Fruit fly (Drosophila melanogaster) S2 (cell line): Measurements from ENCODE around the gene Cpr100A.

Experiments
- CG8478 ChIP-seq: fragments of >200 bp; optimal IDR thresholded peaks from 2 replicates; lab custom pipeline; 2018
- CTCF ChIP-seq, 2 experiments: fragments of >200 bp; optimal IDR thresholded peaks; 2 replicates each; lab custom pipeline; 2018

Gene Cpr100A

DNA sequence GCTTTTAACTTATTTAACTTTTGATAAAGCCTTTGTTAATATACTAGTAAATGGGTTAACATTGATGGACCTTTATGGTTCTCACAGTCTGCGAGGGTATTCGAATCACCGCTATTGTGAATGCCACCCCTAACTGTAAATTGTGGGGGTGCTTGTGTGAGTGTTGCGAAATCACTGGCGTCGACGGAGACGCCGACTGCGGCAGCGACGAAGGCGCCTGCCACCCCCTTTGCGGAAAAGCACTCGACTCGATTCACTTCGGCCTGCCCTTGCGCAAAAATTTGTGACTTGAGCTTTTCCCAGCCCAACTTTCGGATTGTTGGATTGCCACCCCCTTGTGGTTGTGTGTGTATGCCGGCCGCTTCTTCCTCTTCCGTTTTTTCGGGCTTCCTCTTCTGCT, 12.7 kb downstream of the Cpr100A start:
- no peak for TF ChIP-seq CG8478 (lab: Kevin White, UChicago)
- TF ChIP-seq CTCF (optimal IDR thresholded peaks at IDR 0.05; lab: Kevin White, UChicago): no peak

DNA sequence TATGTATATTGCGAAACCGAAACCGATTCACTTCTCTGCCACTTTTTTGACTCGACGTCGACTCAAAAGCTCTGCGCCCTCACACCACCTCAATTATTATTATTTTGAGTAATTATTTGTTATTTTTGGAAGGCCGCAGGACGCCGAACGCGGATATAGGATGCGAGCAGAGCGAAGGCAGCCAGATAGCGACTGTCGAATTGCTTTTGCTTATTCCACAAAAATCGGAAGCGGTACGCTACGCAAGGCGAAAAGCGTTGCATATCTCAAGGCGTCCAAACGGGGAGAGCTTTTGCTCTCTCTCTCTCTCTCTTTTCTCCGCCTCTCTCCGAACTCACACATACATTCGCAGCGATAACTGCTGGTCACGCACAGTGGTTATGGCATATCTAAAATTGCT, 13.6 kb downstream of the Cpr100A start, which contains the start of gene CG12071:
TSS of gene CG12071 (minus strand) at position 134 of the 400 bp plus-strand sequence.
- TF ChIP-seq CG8478 (lab: Kevin White, UChicago) (no peak), CTCF (optimal IDR thresholded peaks at IDR 0.05; lab: Kevin White, UChicago) (no peak)

DNA sequence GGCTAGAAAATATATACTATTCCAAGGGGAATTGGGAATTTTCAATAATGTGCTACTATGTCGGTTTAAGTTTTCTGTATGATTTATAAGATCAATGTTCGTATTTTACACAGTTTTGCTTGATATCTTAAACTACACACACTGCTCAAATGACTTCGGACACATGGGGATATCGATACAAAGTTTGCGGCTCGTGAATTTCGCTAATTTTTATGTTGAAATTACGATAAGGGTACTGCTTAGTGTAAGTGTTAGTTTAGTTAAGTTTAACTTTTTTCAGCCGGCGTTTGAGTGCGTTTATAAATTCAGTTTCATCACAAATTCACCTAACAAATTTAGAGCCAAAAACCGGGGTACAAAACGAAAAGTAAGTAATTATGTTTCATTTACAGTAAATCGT, 16.1 kb downstream of the Cpr100A start, which contains the start of gene CG15547:
TSS of gene CG15547 (minus strand) at position 101 of the 400 bp plus-strand sequence.
- no peak for TF ChIP-seq CG8478 (lab: Kevin White, UChicago)
- TF ChIP-seq CTCF (optimal IDR thresholded peaks at IDR 0.05; lab: Kevin White, UChicago): no peak

DNA sequence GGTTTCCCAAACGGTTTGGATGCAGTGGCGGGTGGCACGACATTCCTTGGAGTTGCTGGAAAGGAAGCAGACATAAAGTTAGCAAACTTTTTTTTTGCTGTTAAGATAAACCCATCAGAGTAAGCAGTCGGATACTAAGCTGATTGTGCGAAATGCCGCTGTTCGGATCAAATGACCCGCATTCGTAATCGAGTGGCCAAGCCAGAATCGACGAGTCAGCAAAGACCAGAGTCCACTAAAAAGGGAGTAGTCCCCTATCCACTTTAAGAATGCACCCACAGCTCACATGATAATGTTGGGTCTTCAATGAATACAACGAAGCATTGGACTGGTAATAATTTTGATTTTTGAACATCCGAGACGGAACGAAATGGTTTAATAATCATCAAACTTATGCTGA, 19.5 kb downstream of the Cpr100A start:
- TF ChIP-seq CG8478 (lab: Kevin White, UChicago) (no peak), CTCF (optimal IDR thresholded peaks at IDR 0.05; lab: Kevin White, UChicago) (no peak)

DNA sequence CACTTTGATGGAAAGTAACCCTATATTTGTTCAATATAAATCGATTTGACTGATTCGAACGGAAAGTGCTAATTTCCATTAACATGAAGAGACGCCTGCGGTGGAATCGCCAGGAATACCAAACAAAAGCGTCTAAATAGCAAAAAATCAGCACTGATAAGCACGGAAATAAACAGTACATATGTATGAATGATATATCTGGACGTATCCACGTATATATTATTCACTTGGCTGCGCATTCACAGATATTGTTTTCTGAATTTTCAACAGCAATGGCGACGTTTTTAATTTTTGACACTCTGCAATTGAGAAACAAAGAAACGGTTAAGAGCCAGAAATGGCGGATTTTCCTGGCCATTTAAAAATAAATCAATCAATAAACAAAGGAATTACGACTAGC, 20.0 kb downstream of the Cpr100A start:
- TF ChIP-seq CG8478 (lab: Kevin White, UChicago) (no peak), CTCF (optimal IDR thresholded peaks at IDR 0.05; lab: Kevin White, UChicago) (no peak)

DNA sequence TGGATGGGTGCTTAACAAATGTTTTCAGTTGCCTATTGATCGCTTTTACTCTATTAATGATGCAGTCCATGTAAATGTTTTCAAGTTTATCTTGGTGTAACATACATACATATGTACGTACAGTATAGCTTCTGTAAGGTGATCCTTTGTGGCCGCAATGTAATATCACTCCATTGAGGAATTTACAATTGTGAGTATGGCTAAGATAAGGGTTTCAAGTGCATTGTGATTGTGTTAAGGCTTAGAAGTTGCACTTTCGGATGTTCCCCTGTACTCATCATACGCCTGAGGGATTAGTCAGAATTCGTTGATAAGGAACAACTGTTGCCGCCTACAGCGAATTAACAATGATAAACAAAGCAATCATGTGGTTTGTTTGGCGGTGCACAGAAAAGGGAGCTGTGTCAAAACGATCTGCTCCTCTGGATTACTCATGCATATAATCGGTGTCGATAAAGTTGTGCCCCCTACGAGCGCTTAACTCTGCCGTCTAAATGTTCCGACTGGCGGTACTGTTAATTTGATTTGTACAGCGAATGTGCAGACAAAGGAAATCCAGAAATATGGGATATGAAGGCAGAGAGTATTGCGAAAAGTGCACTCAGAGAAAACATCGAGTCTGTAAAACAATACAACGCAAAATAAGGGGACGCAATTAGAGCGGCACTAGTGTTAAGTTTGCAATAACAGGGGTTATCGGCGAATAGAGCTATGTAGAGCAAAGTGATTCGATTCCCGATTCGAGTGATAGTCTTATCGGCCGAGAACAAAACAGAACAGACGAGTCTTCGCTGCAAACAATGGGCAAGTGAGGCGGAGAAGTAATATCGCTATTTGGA, 20.6 kb downstream of the Cpr100A start:
- TF ChIP-seq CTCF (optimal IDR thresholded peaks at IDR 0.05; lab: Kevin White, UChicago) (no peak), CG8478 (lab: Kevin White, UChicago) (no peak)

DNA sequence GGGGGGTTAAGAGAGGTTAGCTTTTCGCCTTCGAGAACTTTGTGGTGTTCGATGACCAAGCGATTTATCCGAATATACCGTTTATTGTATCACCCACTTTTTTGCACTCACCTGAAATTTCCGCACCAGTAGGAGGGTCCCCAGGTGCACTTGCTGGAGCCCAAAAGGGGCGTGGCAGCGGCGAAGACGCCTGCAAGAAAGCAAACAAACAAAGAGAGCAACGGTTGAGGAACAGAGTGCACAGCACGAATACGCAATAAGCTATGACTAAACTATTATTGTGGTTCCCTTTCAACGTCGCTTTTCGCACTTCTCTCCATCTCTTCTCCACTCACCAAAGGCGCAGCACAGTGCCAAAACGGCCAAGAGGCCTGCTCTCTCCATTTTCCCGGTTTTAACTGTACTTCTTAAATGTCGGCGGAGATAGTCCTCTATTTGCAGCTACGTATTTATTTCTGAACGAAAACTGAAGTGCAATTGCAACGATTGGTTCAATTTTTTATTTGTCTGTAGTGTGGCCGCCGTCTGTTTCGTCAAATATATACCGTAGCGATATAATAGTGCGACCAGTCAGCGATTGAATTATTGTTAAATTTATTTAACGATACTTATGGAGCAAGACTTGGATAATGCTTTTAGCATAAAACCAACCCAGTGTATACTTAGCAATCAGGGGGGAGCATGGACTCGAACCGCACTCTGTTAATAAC, 21.4 kb downstream of the Cpr100A start, which contains the start of gene Sap-r:
TSS of gene Sap-r (minus strand) at position 513 of the 710 bp plus-strand sequence.
- TF ChIP-seq CG8478 (lab: Kevin White, UChicago): no peak
- TF ChIP-seq CTCF (optimal IDR thresholded peaks at IDR 0.05; lab: Kevin White, UChicago): peak; percentile 68 to 69

DNA sequence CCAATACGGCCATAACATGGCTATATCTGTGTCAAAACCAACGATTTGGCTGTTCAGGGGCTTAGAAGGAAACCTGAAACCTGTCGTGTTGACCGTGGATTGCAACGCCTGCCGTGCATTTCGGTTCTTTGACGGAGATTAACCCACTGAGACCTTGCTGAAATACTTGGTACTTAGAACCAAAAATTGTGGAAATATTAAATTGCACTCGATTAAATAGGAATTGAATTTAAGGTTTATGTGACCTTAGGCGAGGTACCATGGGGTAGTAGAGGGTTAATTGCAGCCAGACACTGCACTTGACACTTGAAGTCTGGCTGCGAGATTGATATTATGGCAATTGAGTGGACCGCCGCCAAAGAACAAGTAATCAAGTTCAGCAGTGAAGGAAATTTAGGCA, 22.7 kb downstream of the Cpr100A start:
- TF ChIP-seq CG8478 (lab: Kevin White, UChicago) (no peak), CTCF (optimal IDR thresholded peaks at IDR 0.05; lab: Kevin White, UChicago) (no peak)

DNA sequence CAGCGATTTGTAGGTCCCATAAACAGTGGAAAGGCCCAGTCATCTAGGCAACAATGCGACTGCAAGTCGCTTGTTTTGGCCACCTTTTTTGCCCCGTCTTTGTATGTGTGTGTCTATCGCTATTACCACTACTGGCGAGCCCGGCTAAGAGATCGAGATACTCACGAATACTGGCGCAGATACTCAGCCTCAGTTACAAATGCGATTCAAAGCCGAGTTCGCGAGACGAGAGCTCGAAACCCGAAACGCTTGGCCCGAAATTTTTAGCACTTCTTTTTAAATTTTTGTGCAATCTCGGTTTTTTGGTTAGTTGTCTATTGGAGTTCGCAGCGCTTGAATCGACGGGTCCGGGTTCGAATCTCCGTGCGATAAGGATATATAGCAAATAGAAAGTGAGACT, 26.4 kb downstream of the Cpr100A start, which contains the start of gene Cyp4c3:
TSS of gene Cyp4c3 (plus strand) at position 301 of the 400 bp plus-strand sequence.
- no peak for TF ChIP-seq CG8478 (lab: Kevin White, UChicago)
- no peak for TF ChIP-seq CTCF (optimal IDR thresholded peaks at IDR 0.05; lab: Kevin White, UChicago)

DNA sequence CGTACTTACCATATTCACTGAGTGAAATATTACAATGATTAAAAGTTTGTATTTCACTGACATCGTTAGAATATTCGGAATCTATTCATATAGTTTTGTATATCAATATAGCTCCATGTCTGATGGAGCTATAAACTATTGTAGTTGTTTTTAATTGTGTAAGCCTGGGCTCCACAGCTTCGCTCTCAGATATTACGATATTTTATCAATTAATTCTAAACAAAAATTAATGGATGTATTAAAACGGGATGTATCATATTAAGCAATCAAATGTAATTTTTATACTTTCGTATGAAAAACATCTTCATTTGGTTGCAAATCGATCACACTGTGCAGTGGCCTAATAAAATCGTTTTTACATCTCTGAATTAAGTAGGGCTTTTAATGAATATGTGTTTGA, 34.7 kb downstream of the Cpr100A start, which contains the start of gene CG33483:
TSS of gene CG33483 (minus strand) at position 101 of the 400 bp plus-strand sequence.
- no peak for TF ChIP-seq CTCF (optimal IDR thresholded peaks at IDR 0.05; lab: Kevin White, UChicago)

DNA sequence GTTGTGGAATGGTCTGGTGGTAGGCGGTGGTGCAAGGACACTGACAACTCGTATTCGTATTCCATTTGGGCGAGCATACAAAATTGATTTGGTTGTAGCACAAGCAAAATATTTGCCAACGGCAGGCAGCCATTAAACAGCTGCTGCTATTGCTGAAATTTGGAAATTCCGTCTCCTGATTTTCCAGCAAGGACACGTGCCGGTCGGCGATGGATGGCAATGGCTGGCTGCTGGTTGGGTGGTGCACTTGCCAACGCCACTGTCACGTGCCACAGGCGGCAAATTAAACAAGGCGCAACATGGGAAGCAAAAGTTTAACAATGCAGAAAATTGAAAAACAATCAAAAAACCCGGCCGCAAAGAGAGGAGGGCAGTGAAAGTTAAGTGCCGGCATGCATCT, 36.7 kb downstream of the Cpr100A start:
- TF ChIP-seq CG8478 (lab: Kevin White, UChicago) (no peak), CTCF (optimal IDR thresholded peaks at IDR 0.05; lab: Kevin White, UChicago) (no peak)

DNA sequence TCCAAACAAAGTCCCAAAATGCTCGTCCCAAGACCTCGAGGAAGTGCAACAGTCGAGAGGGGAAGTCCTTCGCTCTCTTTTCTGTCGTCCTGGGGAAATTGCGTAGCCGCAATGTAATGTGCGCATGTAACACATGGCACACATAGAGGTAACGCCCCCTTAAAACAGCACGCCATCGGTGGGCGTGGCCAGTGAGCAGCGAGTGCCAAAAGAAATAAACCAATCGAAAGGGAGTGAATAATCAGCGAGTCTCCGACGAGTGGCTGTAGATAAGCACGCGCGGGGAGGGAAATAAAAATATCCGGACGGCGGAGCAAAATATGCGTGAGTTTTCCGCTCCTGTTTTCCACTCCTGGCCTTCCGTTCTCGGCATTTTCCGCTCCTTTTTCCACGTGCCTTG, 41.7 kb downstream of the Cpr100A start:
- no peak for TF ChIP-seq CG8478 (lab: Kevin White, UChicago)
- TF ChIP-seq CTCF (optimal IDR thresholded peaks at IDR 0.05; lab: Kevin White, UChicago): no peak

DNA sequence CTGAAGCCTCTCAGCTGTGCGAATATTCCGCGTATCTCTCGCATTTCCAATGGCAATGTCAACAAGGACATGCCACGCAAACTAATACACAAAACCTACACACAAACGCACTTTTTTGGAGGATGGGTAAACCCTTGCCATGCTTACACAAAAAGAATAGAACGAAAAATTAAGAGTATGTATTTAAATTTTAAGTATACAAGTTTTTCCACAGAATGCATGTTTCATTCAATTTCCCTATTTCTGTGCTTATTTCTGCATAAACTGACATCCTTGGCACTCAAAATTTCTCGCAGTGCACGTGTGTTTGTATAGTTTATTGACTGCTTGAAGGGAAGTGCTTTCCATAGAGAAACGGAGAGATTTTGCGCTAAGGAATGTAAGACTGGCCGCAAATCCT, 42.5 kb downstream of the Cpr100A start:
- no peak for TF ChIP-seq CTCF (optimal IDR thresholded peaks at IDR 0.05; lab: Kevin White, UChicago)
- TF ChIP-seq CG8478 (lab: Kevin White, UChicago): no peak

DNA sequence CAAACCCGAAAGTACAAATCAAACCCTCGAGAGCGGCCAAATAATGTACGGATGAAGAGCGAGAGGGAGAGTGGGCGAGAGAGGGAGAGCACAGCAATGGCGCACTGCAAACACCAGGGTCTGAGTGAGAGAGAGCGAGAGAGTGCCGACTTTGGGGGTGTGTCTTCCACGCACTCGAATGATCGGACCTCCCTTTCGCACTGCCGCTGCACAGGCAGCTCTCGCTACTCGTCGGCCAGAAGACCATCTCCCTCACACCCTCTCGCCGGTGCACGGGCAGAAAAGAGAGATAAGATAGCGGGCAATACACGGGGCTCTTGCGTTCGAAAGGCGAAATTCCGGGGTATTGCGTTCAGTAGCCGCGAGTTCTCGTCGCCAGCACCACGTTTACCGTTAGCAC, 45.1 kb downstream of the Cpr100A start, which contains the start of gene Ptx1:
TSS of gene Ptx1 (plus strand) at position 353 of the 400 bp plus-strand sequence.
- TF ChIP-seq CG8478 (lab: Kevin White, UChicago) (peak; percentile 82), CTCF (optimal IDR thresholded peaks at IDR 0.05; lab: Kevin White, UChicago) (peak; percentile 58 to 82)

DNA sequence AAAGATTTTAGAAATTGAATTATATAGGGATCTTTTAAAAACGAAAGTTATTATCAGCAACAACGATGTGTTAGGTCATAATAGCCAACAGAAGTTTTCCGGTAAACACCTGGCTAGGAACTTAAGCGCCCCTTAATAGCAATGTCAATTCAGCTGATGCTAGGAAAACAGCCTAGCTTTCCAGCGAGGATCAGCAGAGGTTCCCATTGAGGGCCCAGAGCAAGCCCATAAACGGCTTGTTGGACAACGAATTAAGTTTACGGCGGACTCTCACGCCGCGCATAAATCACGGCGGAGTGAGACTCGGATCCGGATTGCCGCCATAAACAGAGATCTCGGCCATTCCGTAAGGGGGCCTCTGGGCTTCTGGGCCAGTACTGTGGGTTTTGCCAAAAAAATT, 46.4 kb downstream of the Cpr100A start:
- TF ChIP-seq CG8478 (lab: Kevin White, UChicago): no peak
- no peak for TF ChIP-seq CTCF (optimal IDR thresholded peaks at IDR 0.05; lab: Kevin White, UChicago)
